Fruit fly (Drosophila melanogaster): ENCODE results near the gene CG31715.

CG31715 gene

DNA sequence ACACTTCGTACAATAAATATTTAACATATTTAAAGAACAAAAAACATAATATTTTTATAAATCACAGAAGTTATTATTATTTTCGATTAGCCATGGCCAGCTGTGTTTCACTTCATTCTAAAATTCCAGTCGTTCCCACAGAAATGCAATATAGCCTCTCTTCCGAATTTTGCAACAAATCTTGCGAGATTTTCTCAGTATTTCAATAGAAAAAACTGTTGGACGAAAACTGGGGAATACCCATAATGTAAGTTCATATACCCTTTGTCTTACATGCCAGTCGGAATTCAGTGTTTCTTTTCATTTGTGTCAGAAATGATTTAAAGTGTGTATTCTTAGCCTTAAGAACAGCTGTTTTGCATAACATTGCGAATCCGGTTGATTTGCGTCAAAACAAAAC is 15.1 kb downstream of the CG31715 start, which contains the start of the genes CtsL4 and ClpP (continued):
- TF ChIP-seq CG17829 (tag; optimal IDR thresholded peaks at IDR 0.05) (peak; percentile 66), E2f1 (GFP tag; IDR thresholded peaks at IDR 0.05) (no peak), rib (GFP tag; IDR thresholded peaks at IDR 0.05) (peak; percentile 83), gem (tag; optimal IDR thresholded peaks at IDR 0.05) (no peak), CG7786 (GFP tag; optimal IDR thresholded peaks at IDR 0.05) (peak; percentile 11), CG17802 (tag; optimal IDR thresholded peaks at IDR 0.05) (peak; percentile 94), YL-1 (GFP tag; optimal IDR thresholded peaks at IDR 0.05) (peak; percentile 53), CG15601 (tag; optimal IDR thresholded peaks at IDR 0.05) (peak; percentile 39), Ets97D (GFP tag; optimal IDR thresholded peaks at IDR 0.05) (peak; percentile 43), CG9817 (tag; optimal IDR thresholded peaks at IDR 0.05) (peak; percentile 34), CG8924 (tag; optimal IDR thresholded peaks at IDR 0.05) (peak; percentile 59), CG10431 (GFP tag; optimal IDR thresholded peaks at IDR 0.05) (peak; percentile 87), onecut (GFP tag; IDR thresholded peaks at IDR 0.05) (no peak), CG18476 (GFP tag; optimal IDR thresholded peaks at IDR 0.05) (no peak), HLHmδ (GFP tag; optimal IDR thresholded peaks at IDR 0.05) (no peak), CG43689 (GFP tag; IDR thresholded peaks at IDR 0.05) (no peak), Dp (GFP tag; optimal IDR thresholded peaks at IDR 0.05) (peak; percentile 5), mam (GFP tag; optimal IDR thresholded peaks at IDR 0.05) (peak; percentile 47), fd3F (GFP tag; optimal IDR thresholded peaks at IDR 0.05) (peak; percentile 42), TFAM (GFP tag; optimal IDR thresholded peaks at IDR 0.05) (no peak), oc (tag; optimal IDR thresholded peaks at IDR 0.05) (no peak), Chrac-16 (GFP tag; optimal IDR thresholded peaks at IDR 0.05) (peak; percentile 52), sc (optimal IDR thresholded peaks at IDR 0.05) (no peak), sc (GFP tag; optimal IDR thresholded peaks at IDR 0.05) (peak; percentile 2), CG10979 (tag; optimal IDR thresholded peaks at IDR 0.05) (peak; percentile 28), dpn (GFP tag; optimal IDR thresholded peaks at IDR 0.05) (peak; percentile 53 to 67)

DNA sequence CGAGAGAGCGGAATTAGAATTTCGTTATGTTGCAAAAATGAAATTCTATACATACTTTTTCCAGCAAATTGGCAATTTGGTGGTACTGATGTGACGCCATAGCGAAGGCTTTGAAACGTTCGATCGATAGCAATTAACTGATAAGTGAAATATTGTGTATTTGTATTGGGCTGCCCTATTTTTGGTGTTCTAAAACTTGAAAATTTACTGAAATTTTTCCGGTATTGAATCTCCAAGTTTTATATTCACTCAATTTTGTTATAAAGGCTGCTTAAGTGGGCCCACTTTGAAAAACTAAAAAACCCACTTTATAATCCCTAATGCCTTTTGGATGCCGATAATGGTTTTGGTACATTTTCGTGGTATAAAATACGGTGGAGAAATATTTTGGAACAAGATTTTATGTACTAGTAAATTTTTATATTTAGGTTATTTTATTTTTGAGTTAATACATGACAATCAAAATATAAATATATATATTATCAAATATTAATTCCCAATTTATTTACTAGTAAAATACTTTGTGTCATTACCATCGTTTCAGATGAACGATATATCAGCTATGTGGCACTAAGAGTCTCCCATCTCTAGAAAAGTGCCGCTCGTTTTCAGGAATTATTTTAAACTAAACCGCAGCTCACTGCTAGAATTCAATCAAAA is 21.1 kb downstream of the CG31715 start, which contains the start of the genes Cand1 and pim:
Cand1 (minus strand) TSS at position 300 of the 660 bp plus-strand sequence.
pim (plus strand) TSS at position 582 of the 660 bp plus-strand sequence.
- TF ChIP-seq CG33557 (GFP tag; optimal IDR thresholded peaks at IDR 0.05) (peak; percentile 10), Med (GFP tag) (peak; percentile 17), CG2116 (GFP tag; optimal IDR thresholded peaks at IDR 0.05) (peak; percentile 31), Ssrp (tag; optimal IDR thresholded peaks at IDR 0.05) (no peak), CG4617 (GFP tag; optimal IDR thresholded peaks at IDR 0.05; ENCODE audit: borderline replicate concordance) (peak; percentile 49), gro (GFP tag; optimal IDR thresholded peaks at IDR 0.05) (no peak), Doc3 (GFP tag; IDR thresholded peaks at IDR 0.05; ENCODE audit: partially characterized antibody) (peak; percentile 64; the same call in 2 of the 3 replicates), CG8924 (tag; optimal IDR thresholded peaks at IDR 0.05) (peak; percentile 42), CG17829 (tag; optimal IDR thresholded peaks at IDR 0.05) (peak; percentile 69), CG15696 (tag; optimal IDR thresholded peaks at IDR 0.05) (no peak), CG9932 (GFP tag; IDR thresholded peaks at IDR 0.05) (peak; percentile 52; the same call in 1 of the 2 replicates), ham (GFP tag; IDR thresholded peaks at IDR 0.05) (no peak), D19A (tag; optimal IDR thresholded peaks at IDR 0.05) (peak; percentile 5), Dref (GFP tag; IDR thresholded peaks at IDR 0.05) (peak; percentile 42; the same call in 1 of the 2 replicates), CG1603 (tag; optimal IDR thresholded peaks at IDR 0.05) (peak; percentile 91), nerfin-1 (tag; optimal IDR thresholded peaks at IDR 0.05) (peak; percentile 26), twi (tag; optimal IDR thresholded peaks at IDR 0.05) (peak; percentile 15), CG2120 (GFP tag; optimal IDR thresholded peaks at IDR 0.05) (peak; percentile 4), unc-4 (GFP tag; IDR thresholded peaks at IDR 0.05; ENCODE audit: partially characterized antibody) (peak; percentile 73), inv (GFP tag; IDR thresholded peaks at IDR 0.05; ENCODE audit: partially characterized antibody) (peak; percentile 55), Rfx (GFP tag; IDR thresholded peaks at IDR 0.05) (peak; percentile 35; the same call in 1 of the 2 replicates), row (GFP tag; IDR thresholded peaks at IDR 0.05) (peak; percentile 78), CG4707 (GFP tag; optimal IDR thresholded peaks at IDR 0.05) (no peak), sug (tag; optimal IDR thresholded peaks at IDR 0.05) (peak; percentile 33), lola (GFP tag; optimal IDR thresholded peaks at IDR 0.05) (peak in 1 of 3 experiments; percentile 19)
